Worm (Caenorhabditis elegans): ENCODE measurements around the gene R08F11.4.

R08F11.4 gene

ce11 chrV:3810035-3810434 lies 4.7 kb upstream of the R08F11.4 start:
- TF ChIP-seq him-1 (tag; optimal IDR thresholded peaks at IDR 0.05) (no peak), W03F9.2 (tag; optimal IDR thresholded peaks at IDR 0.05) (no peak), dao-5 (tag; optimal IDR thresholded peaks at IDR 0.05) (no peak)

- TF ChIP-seq dao-5 (tag; optimal IDR thresholded peaks at IDR 0.05) (no peak), W03F9.2 (tag; optimal IDR thresholded peaks at IDR 0.05) (no peak), him-1 (tag; optimal IDR thresholded peaks at IDR 0.05) (no peak)
Measured at ce11 chrV:3808336-3808735, 3.0 kb upstream of the R08F11.4 start, which contains the start of gene srw-6. Gene srw-6, plus strand, starts transcription at chrV:3808636.

DNA sequence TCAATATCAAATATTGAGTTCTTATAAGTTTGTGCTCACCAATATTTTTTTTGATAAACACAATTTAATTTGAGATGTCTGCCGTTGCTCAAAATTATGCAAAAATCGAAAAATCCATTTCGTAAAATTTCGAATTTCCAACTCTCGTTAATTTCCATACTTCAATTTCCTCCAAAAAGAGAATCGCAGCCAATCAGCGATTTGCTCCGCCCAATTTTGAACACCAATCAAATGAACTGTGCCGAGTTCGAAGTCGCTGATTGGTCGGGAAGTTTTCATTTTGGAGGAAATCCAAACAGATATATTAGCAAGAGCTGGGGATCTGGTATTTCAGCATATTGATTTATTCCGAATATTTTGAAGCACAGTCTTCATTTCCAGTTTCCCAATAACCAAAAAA lies 2.5 kb upstream of the R08F11.4 start:
- TF ChIP-seq W03F9.2 (tag; optimal IDR thresholded peaks at IDR 0.05) (no peak), him-1 (tag; optimal IDR thresholded peaks at IDR 0.05) (no peak), dao-5 (tag; optimal IDR thresholded peaks at IDR 0.05) (no peak)

- TF ChIP-seq him-1 (tag; optimal IDR thresholded peaks at IDR 0.05): no peak
- no peak for TF ChIP-seq W03F9.2 (tag; optimal IDR thresholded peaks at IDR 0.05)
- no peak for TF ChIP-seq dao-5 (tag; optimal IDR thresholded peaks at IDR 0.05)
Measured at ce11 chrV:3805961-3806360, 634 bp upstream of the R08F11.4 start, which contains the start of gene srw-7. Gene srw-7, plus strand, starts transcription at chrV:3806261.

- TF ChIP-seq W03F9.2 (tag; optimal IDR thresholded peaks at IDR 0.05): no peak
- TF ChIP-seq dao-5 (tag; optimal IDR thresholded peaks at IDR 0.05): no peak
- no peak for TF ChIP-seq him-1 (tag; optimal IDR thresholded peaks at IDR 0.05)
Measured at ce11 chrV:3803343-3803742, 2.0 kb downstream of the R08F11.4 start, which contains the start of gene cyp-33C8. Gene cyp-33C8, minus strand, starts transcription at chrV:3803542.

DNA sequence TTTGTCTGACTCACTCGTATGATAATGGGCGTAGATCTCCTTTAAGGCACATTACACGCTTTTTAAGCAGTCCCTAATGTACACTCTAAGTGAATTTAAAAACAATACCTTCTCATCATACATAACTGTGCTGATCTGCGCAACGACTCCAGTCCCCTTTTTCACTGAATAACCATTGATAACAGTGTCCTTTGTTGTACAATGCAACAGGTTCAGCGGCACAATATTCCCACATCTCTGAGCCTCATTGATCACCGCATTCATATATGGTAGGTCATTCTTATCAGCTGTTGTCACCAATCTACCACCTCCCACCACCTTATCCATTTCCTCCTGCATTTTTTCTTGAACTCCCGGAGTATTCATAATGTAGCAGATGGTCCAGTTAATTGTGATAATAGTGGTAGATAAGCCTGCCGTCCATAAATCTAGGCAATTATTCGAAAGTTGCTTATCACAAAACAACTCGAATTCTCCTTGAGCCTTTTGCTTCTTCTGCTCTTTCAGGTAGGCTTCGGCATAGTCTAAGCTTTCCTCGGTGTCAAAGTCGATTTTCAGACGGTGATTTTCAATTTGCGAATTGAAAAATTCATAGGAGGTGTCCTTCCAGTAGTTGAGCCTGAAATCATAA lies 3.4 kb downstream of the R08F11.4 start:
- TF ChIP-seq dao-5 (tag; optimal IDR thresholded peaks at IDR 0.05): no peak
- TF ChIP-seq him-1 (tag; optimal IDR thresholded peaks at IDR 0.05): no peak
- TF ChIP-seq W03F9.2 (tag; optimal IDR thresholded peaks at IDR 0.05): no peak

DNA sequence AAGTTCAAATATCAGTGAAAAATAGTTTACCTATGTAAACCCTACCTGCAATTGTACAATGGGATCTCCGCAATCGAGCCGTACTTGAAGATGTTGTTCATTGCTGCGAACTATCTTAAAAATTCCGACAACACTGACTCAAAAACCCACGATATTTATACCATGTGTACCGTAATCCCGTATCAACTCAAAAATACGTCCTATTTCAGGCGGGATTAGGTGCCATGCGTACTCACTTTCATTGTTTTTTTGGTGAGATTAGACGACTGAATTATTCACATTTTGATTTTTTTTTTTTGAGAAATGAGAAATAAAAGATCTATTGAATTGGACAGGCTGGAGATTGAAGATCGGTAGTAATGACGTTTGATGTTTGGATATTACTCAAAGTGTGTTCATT lies 4.9 kb downstream of the R08F11.4 start, which contains the start of gene srt-30:
TSS of gene srt-30 (minus strand) at position 101 of the 400 bp plus-strand sequence.
- TF ChIP-seq W03F9.2 (tag; optimal IDR thresholded peaks at IDR 0.05) (no peak), dao-5 (tag; optimal IDR thresholded peaks at IDR 0.05) (no peak), him-1 (tag; optimal IDR thresholded peaks at IDR 0.05) (no peak)

DNA sequence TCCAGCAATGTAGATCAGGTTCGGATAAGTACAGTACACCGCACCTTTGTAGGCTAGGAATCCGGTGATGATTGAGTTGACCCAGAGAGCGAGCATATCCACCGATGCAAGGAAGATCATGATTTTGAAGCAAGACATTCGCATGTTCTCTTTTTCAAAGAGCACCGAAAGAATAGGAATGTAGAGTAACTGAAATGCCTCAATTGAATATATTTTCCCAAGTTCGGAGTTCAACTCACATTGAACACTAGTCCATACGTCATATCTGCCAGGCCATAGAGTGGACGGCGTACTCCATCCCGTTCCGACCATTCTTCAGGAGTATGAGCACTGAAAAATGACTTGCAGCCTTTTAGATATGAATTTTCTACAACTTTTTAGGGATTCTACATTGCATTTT lies 5.6 kb downstream of the R08F11.4 start:
- TF ChIP-seq W03F9.2 (tag; optimal IDR thresholded peaks at IDR 0.05) (no peak), him-1 (tag; optimal IDR thresholded peaks at IDR 0.05) (no peak), dao-5 (tag; optimal IDR thresholded peaks at IDR 0.05) (no peak)

DNA sequence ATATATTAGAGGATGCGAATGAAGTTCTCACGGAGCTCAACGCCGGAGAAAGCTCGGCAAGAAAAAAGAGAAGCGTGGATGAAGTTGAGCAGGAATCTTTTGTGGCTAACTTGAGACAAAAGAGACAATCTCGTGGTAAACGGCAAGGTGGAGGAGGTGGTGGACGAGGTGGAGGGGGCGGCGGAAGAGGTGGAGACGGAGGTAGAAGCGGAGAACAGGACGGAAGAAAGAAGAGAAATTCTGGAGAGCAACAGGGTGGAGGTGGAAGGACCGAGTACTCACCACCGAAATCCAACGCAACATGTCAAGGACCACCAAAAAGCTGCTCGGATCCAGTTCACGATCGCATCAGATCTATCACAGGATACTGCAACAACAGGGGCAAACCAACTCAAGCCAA lies 14.9 kb downstream of the R08F11.4 start:
- TF ChIP-seq dao-5 (tag; optimal IDR thresholded peaks at IDR 0.05) (no peak), him-1 (tag; optimal IDR thresholded peaks at IDR 0.05) (no peak), W03F9.2 (tag; optimal IDR thresholded peaks at IDR 0.05) (no peak)

DNA sequence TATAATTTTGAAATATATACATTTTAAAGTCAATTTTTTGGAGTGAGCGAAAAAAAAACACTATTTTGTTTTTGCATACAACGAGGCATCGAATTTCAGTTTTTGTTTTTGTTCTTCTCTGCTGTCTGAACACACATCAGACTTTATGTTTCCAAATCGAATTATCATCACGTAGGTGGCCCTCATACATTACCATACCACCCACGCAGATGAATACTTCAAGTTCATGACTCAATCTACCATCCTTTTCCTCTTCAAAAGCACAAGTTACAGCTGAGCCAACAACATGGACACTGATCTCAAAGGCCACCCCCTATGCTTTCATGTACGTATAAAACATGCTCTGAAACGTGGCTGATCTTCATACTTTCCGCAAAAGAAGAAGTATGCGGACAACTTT lies 15.6 kb downstream of the R08F11.4 start, which contains the start of gene R08F11.7:
TSS of gene R08F11.7 (plus strand) at position 301 of the 400 bp plus-strand sequence.
- TF ChIP-seq W03F9.2 (tag; optimal IDR thresholded peaks at IDR 0.05) (no peak), dao-5 (tag; optimal IDR thresholded peaks at IDR 0.05) (no peak), him-1 (tag; optimal IDR thresholded peaks at IDR 0.05) (no peak)

DNA sequence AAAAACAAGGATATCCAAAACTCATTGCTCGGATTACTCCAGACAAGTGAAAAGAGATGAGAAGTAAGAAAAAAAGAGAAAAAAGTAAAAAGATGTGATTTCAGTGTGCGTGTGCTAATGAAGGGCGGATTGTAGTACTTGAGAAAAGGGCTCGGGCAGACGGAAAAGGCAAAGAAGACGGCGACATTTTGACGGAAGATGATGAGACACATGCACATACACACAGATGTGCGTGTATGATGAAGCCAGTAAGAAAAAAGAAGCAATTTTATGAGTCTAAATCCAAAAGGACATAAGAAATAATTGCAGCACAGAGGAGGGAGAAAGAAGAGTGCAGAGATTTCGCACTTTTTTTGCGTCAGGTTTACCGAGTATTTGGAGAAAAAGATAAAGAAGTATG lies 16.8 kb downstream of the R08F11.4 start:
- TF ChIP-seq him-1 (tag; optimal IDR thresholded peaks at IDR 0.05): no peak
- TF ChIP-seq dao-5 (tag; optimal IDR thresholded peaks at IDR 0.05): no peak
- no peak for TF ChIP-seq W03F9.2 (tag; optimal IDR thresholded peaks at IDR 0.05)

DNA sequence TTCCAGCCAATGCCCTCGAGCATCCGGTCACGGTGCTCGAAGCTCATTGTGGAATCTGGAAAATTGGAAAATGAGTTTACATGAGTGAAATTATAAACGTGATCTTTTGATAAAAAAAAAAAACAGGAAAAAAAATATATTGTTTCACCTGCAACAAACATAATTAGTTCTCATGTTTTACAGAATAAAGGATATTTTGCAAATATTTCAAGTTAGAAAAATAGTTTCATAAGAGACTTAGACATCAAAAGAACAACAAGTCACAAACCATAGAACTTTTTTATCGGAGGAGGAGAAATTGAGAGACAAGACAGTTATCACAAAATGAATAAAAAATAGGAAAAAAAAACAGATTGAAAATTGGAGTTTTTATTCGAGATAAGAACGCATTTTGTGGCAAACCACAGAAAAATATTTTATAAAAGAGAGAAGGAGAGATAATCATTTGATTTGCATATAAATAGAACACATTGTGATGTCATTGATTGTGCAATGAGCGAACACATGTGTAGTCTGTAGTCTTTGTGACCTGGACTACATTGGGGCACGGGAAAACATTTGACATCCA lies 21.1 kb downstream of the R08F11.4 start, which contains the start of gene R08F11.1:
TSS of gene R08F11.1 (minus strand) at position 51 of the 568 bp plus-strand sequence.
- TF ChIP-seq him-1 (tag; optimal IDR thresholded peaks at IDR 0.05): no peak
- TF ChIP-seq W03F9.2 (tag; optimal IDR thresholded peaks at IDR 0.05): no peak
- no peak for TF ChIP-seq dao-5 (tag; optimal IDR thresholded peaks at IDR 0.05)

DNA sequence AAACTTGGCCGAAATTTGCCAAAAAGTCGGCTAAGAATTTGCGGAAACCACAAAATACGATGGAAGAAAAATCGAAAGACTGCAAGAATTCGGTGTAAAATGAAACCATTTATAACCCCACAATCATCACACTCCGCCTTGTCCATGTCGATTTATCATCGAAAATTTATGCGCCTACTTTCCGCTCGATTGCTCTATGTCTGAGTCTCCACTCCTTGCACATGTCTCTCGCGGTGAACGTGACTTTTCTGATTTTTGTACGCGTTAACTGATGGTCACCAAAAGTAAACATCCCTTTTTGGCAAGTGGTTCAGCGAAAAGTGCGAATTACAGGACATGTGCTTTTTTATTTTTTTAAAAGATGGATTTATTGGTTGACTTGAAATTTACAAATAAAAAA lies 28.4 kb downstream of the R08F11.4 start:
- TF ChIP-seq W03F9.2 (tag; optimal IDR thresholded peaks at IDR 0.05): no peak

DNA sequence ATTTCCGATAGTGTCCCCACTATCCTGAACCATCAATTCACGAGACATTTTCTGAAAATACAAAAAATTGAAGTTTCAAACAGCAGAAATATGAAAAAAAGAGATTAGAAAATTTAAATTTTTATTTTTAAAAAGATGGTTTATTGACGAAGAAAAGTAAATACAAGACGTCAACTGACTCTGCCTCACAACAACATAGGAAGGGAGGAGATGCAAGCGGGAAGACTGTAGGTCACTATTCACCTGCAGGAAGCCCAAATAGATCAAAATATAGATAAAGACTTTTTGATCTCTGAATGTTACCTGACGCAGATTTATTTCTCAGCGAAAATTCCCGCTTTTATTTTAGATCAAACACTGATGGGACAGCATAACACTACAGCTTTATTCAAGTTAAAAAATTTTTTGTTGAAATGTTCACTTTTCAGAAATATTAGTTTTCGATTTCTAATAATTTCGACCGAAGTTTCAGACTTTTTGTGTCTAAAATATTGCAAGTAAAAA lies 29.2 kb downstream of the R08F11.4 start, which contains the start of gene cysl-3:
TSS of gene cysl-3 (minus strand) at position 51 of the 504 bp plus-strand sequence.
- no peak for TF ChIP-seq W03F9.2 (tag; optimal IDR thresholded peaks at IDR 0.05)
- TF ChIP-seq dao-5 (tag; optimal IDR thresholded peaks at IDR 0.05): no peak
- no peak for TF ChIP-seq him-1 (tag; optimal IDR thresholded peaks at IDR 0.05)

Data from whole organism, L4/young adult.